Worm (Caenorhabditis elegans): ENCODE measurements around the gene F42A10.7.

DNA sequence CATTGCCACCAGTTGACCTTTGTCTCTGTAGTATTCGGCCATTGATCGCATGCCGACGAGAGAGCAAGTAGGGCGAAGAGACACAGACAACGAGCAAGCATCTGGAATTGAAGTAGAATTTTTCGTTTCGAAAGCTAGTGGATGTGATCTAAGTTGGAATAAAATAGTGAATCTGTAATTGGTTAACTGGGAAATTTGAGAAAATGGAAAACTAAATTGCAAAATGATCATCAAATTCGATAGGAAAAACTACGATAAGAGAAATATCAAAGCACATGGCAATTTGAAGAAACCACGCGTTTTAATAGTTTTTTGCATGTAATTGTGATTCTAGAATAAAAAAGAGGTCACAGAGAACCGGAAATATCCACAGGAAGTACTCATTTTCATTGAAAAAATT lies 1.7 kb downstream of the F42A10.7 start, which contains the start of gene F42A10.6:
- TF ChIP-seq ztf-29 (GFP tag; IDR thresholded peaks at IDR 0.05) (no peak), ref-1 (GFP tag; conservative IDR thresholded peaks at IDR 0.05) (no peak), cog-1 (tag; optimal IDR thresholded peaks at IDR 0.05) (no peak)
